Worm (Caenorhabditis elegans): ENCODE data around the gene fbxb-16.

ce11 chrII:1670260-1670879 lies 18.7 kb upstream of the fbxb-16 start, which contains the start of gene nhx-6:
- TF ChIP-seq fos-1 (tag; optimal IDR thresholded peaks at IDR 0.05) (no peak), lin-15B (tag; optimal IDR thresholded peaks at IDR 0.05) (no peak), elt-1 (tag; optimal IDR thresholded peaks at IDR 0.05) (no peak)

All from whole organism, L3 larva.